Fruit fly (Drosophila melanogaster) whole organism, wandering third instar larva: ENCODE data around the gene tj.

Experiments
- Abd-B ChIP-seq: fragments of >200 bp; optimal IDR thresholded peaks from 2 replicates; lab custom pipeline; 2017; ENCODE audit warnings: missing biosample characterization, missing genetic modification characterization
- CG32264 ChIP-seq: fragments of 200-800 bp; sonication (Bioruptor generic); optimal IDR thresholded peaks from 2 replicates; lab custom pipeline; 2016; ENCODE audit warnings: missing biosample characterization, missing genetic modification characterization
- CG9705 ChIP-seq: fragments of 200-800 bp; sonication (Bioruptor generic); optimal IDR thresholded peaks from 2 replicates; lab custom pipeline; 2018; ENCODE audit warnings: missing biosample characterization, mild to moderate bottlenecking, missing genetic modification characterization
- CrebA ChIP-seq: fragments of 200-800 bp; sonication (Bioruptor generic); optimal IDR thresholded peaks from 2 replicates; lab custom pipeline; 2016; ENCODE audit warnings: missing biosample characterization, mild to moderate bottlenecking, missing genetic modification characterization, borderline replicate concordance
- Dfd ChIP-seq: fragments of >200 bp; optimal IDR thresholded peaks from 2 replicates; lab custom pipeline; 2017; ENCODE audit warnings: missing biosample characterization, missing genetic modification characterization
- Dif ChIP-seq: fragments of 200-275, 200-300 bp; sonication (Bioruptor generic); optimal IDR thresholded peaks from 2 replicates; lab custom pipeline; 2018; ENCODE audit warnings: missing biosample characterization, missing genetic modification characterization; ENCODE audit not compliant: partially characterized antibody
- GATAd ChIP-seq: sonication (Bioruptor generic); optimal IDR thresholded peaks from 2 replicates; lab custom pipeline; 2016; ENCODE audit warnings: missing biosample characterization, missing genetic modification characterization
- HLH106 ChIP-seq: fragments of 200-800 bp; optimal IDR thresholded peaks from 3 replicates; lab custom pipeline; 2019; ENCODE audit warnings: missing biosample characterization, mild to moderate bottlenecking, missing genetic modification characterization, moderate library complexity
- Hnf4 ChIP-seq: fragments of 200-800 bp; sonication (Bioruptor generic); optimal IDR thresholded peaks from 2 replicates; lab custom pipeline; 2016; ENCODE audit warnings: missing biosample characterization, mild to moderate bottlenecking, missing genetic modification characterization
- Hr78 ChIP-seq: fragments of >200 bp; optimal IDR thresholded peaks from 2 replicates; lab custom pipeline; 2017; ENCODE audit warnings: missing biosample characterization, missing genetic modification characterization
- Hr83 ChIP-seq: fragments of 200-300 bp; sonication (Bioruptor generic); optimal IDR thresholded peaks from 2 replicates; lab custom pipeline; 2016; ENCODE audit warnings: missing biosample characterization, mild to moderate bottlenecking, missing genetic modification characterization, moderate library complexity; ENCODE audit not compliant: poor library complexity, severe bottlenecking
- Jra ChIP-seq: sonication (Bioruptor generic); optimal IDR thresholded peaks from 2 replicates; lab custom pipeline; 2016; ENCODE audit warnings: missing biosample characterization, missing genetic modification characterization
- Mio ChIP-seq: sonication (Bioruptor generic); optimal IDR thresholded peaks from 2 replicates; lab custom pipeline; 2016; ENCODE audit warnings: missing biosample characterization, missing genetic modification characterization
- Myc ChIP-seq: fragments of >200 bp; optimal IDR thresholded peaks from 2 replicates; lab custom pipeline; 2017
- N ChIP-seq: fragments of >200 bp; optimal IDR thresholded peaks from 2 replicates; lab custom pipeline; 2018; ENCODE audit warnings: missing biosample characterization, missing external identifiers, missing genetic modification characterization
- OdsH ChIP-seq: fragments of 200-800 bp; sonication (Bioruptor generic); optimal IDR thresholded peaks from 2 replicates; lab custom pipeline; 2016; ENCODE audit warnings: missing biosample characterization, mild to moderate bottlenecking, missing genetic modification characterization
- Rel ChIP-seq, 2 experiments: fragments of 200-800 bp; sonication (Bioruptor generic) in 1 of 2; optimal IDR thresholded peaks; 2 replicates in 1 of 2; 3 replicates in 1 of 2; lab custom pipeline; 2016 to 2019; ENCODE audit warnings: mild to moderate bottlenecking in 2 of 2, missing biosample characterization in 2 of 2, missing genetic modification characterization in 2 of 2, moderate library complexity in 1 of 2
- Sp1 ChIP-seq: fragments of 200-800 bp; sonication (Bioruptor generic); optimal IDR thresholded peaks from 3 replicates; lab custom pipeline; 2019; ENCODE audit warnings: missing biosample characterization, mild to moderate bottlenecking, missing genetic modification characterization, moderate library complexity
- Vsx2 ChIP-seq: fragments of 200-300, 225-300 bp; sonication (Bioruptor generic); optimal IDR thresholded peaks from 2 replicates; lab custom pipeline; 2018; ENCODE audit warnings: missing biosample characterization, missing genetic modification characterization; ENCODE audit not compliant: partially characterized antibody
- br ChIP-seq: fragments of 200-800 bp; sonication (Bioruptor generic); optimal IDR thresholded peaks from 2 replicates; lab custom pipeline; 2016; ENCODE audit warnings: missing biosample characterization, missing genetic modification characterization
- brk ChIP-seq: fragments of 200-800 bp; sonication (Bioruptor generic); optimal IDR thresholded peaks from 2 replicates; lab custom pipeline; 2016; ENCODE audit warnings: missing biosample characterization, mild to moderate bottlenecking, missing genetic modification characterization
- dl ChIP-seq, 2 experiments: fragments of 175-275, 200-275 bp in 1 of 2; fragments of 200-275 bp in 1 of 2; sonication (Bioruptor generic); optimal IDR thresholded peaks; lab custom pipeline; 2018; ENCODE audit warnings: mild to moderate bottlenecking in 2 of 2, missing biosample characterization in 2 of 2, missing genetic modification characterization in 2 of 2, moderate library complexity in 2 of 2; ENCODE audit not compliant: partially characterized antibody in 2 of 2, insufficient read depth in 1 of 2
- dmrt93B ChIP-seq: fragments of 200-800 bp; sonication (Bioruptor generic); optimal IDR thresholded peaks from 2 replicates; lab custom pipeline; 2018; ENCODE audit warnings: missing biosample characterization, mild to moderate bottlenecking, missing genetic modification characterization
- dsf ChIP-seq: sonication (Bioruptor generic); optimal IDR thresholded peaks from 2 replicates; lab custom pipeline; 2016; ENCODE audit warnings: missing biosample characterization, missing genetic modification characterization, borderline replicate concordance
- ey ChIP-seq: fragments of 200-800 bp; sonication (Bioruptor generic); optimal IDR thresholded peaks from 2 replicates; lab custom pipeline; 2016; ENCODE audit warnings: missing biosample characterization, missing genetic modification characterization
- foxo ChIP-seq, 2 experiments: fragments of 200-800 bp; sonication (Bioruptor generic); optimal IDR thresholded peaks; 2 replicates in 1 of 2; 3 replicates in 1 of 2; lab custom pipeline; 2016 to 2017; ENCODE audit warnings: missing biosample characterization in 2 of 2, missing genetic modification characterization in 2 of 2
- fru ChIP-seq: fragments of 200-800 bp; sonication (Bioruptor generic); optimal IDR thresholded peaks from 3 replicates; lab custom pipeline; 2016; ENCODE audit warnings: missing biosample characterization, mild to moderate bottlenecking, missing genetic modification characterization
- h ChIP-seq: fragments of 200-800 bp; sonication (Bioruptor generic); optimal IDR thresholded peaks from 3 replicates; lab custom pipeline; 2016; ENCODE audit warnings: missing biosample characterization, mild to moderate bottlenecking, missing genetic modification characterization
- jim ChIP-seq: fragments of 175-275, 200-325 bp; sonication (Bioruptor generic); optimal IDR thresholded peaks from 2 replicates; lab custom pipeline; 2016; ENCODE audit warnings: missing biosample characterization, mild to moderate bottlenecking, missing genetic modification characterization
- lola ChIP-seq: fragments of >200 bp; optimal IDR thresholded peaks from 2 replicates; lab custom pipeline; 2017; ENCODE audit warnings: missing biosample characterization, missing genetic modification characterization
- pan ChIP-seq: fragments of >200 bp; optimal IDR thresholded peaks from 2 replicates; lab custom pipeline; 2017
- psq ChIP-seq: fragments of 200-800 bp; sonication (Bioruptor generic); optimal IDR thresholded peaks from 3 replicates; lab custom pipeline; 2017; ENCODE audit warnings: missing biosample characterization, mild to moderate bottlenecking, missing genetic modification characterization, moderate library complexity
- rgr ChIP-seq: fragments of 200-800 bp; sonication (Bioruptor generic); optimal IDR thresholded peaks from 3 replicates; lab custom pipeline; 2016; ENCODE audit warnings: missing biosample characterization, mild to moderate bottlenecking, missing genetic modification characterization
- sage ChIP-seq: fragments of 200-800 bp; sonication (Bioruptor generic); optimal IDR thresholded peaks from 2 replicates; lab custom pipeline; 2016; ENCODE audit warnings: missing biosample characterization, mild to moderate bottlenecking, missing genetic modification characterization
- sv ChIP-seq: fragments of 200-800 bp; sonication (Bioruptor generic); optimal IDR thresholded peaks from 3 replicates; lab custom pipeline; 2016; ENCODE audit warnings: missing biosample characterization, missing genetic modification characterization
- tai ChIP-seq: sonication (Bioruptor generic); optimal IDR thresholded peaks from 2 replicates; lab custom pipeline; 2016; ENCODE audit warnings: missing biosample characterization, missing genetic modification characterization
- usp ChIP-seq: fragments of >200 bp; optimal IDR thresholded peaks from 2 replicates; lab custom pipeline; 2017; ENCODE audit warnings: missing biosample characterization, missing genetic modification characterization
- woc ChIP-seq: sonication (Bioruptor generic); optimal IDR thresholded peaks from 2 replicates; lab custom pipeline; 2016; ENCODE audit warnings: missing biosample characterization, mild to moderate bottlenecking, missing genetic modification characterization

Gene tj

dm6 chr2L:19423467-19424122 lies 40.5 kb upstream of the tj start, which contains the start of the genes Alp12 and CG13085:
Alp12 (plus strand) TSS chr2L:19424050.
CG13085 (plus strand) TSS chr2L:19424050.
- peak; percentile 94 for TF ChIP-seq OdsH
- TF ChIP-seq ey (GFP tag; lab: Kevin White, UChicago) = peak; percentile 94
- TF ChIP-seq usp (GFP tag; lab: Kevin White, UChicago) = no peak
- no peak for TF ChIP-seq lola (GFP tag; lab: Kevin White, UChicago)
- TF ChIP-seq Rel (GFP tag; optimal IDR thresholded peaks at IDR 0.05; lab: Kevin White, UChicago) = peak; percentile 60
- peak; percentile 58 for TF ChIP-seq Rel (tag; optimal IDR thresholded peaks at IDR 0.05; lab: Kevin White, UChicago)
- TF ChIP-seq br (GFP tag; lab: Kevin White, UChicago) = peak; percentile 92
- peak; percentile 33 for TF ChIP-seq Mio (GFP tag; lab: Kevin White, UChicago)
- peak; percentile 80 for TF ChIP-seq sage (GFP tag; lab: Kevin White, UChicago)
- peak; percentile 96 for TF ChIP-seq Sp1 (GFP tag; lab: Kevin White, UChicago)
- TF ChIP-seq pan (lab: Kevin White, UChicago) = no peak
- no peak for TF ChIP-seq N (GFP tag; lab: Kevin White, UChicago)
- peak; percentile 29 to 94 for TF ChIP-seq foxo (GFP tag; optimal IDR thresholded peaks at IDR 0.05; lab: Kevin White, UChicago)
- no peak for TF ChIP-seq Dfd (GFP tag; lab: Kevin White, UChicago)
- TF ChIP-seq CG9705 (GFP tag; lab: Kevin White, UChicago) = peak; percentile 81
- no peak for TF ChIP-seq CrebA (GFP tag; lab: Kevin White, UChicago)
- peak; percentile 73 for TF ChIP-seq Jra (GFP tag; lab: Kevin White, UChicago)
- no peak for TF ChIP-seq jim (GFP tag; lab: Kevin White, UChicago)
- peak; percentile 93 for TF ChIP-seq HLH106
- peak; percentile 90 for TF ChIP-seq psq (GFP tag; lab: Kevin White, UChicago)
- peak; percentile 83 for TF ChIP-seq brk
- peak; percentile 90 for TF ChIP-seq dmrt93B (GFP tag; lab: Kevin White, UChicago)
- peak; percentile 96 for TF ChIP-seq fru (GFP tag; lab: Kevin White, UChicago)
- peak; percentile 98 for TF ChIP-seq Dif
- peak; percentile 45 for TF ChIP-seq Vsx2 (GFP tag; lab: Kevin White, UChicago)
- peak; percentile 73 for TF ChIP-seq woc (GFP tag; lab: Kevin White, UChicago)
- TF ChIP-seq sv (GFP tag; lab: Kevin White, UChicago) = peak; percentile 97
- TF ChIP-seq Myc (lab: Kevin White, UChicago) = no peak
- no peak for TF ChIP-seq Hr78 (GFP tag; lab: Kevin White, UChicago)
- TF ChIP-seq dl (GFP tag; optimal IDR thresholded peaks at IDR 0.05; lab: Kevin White, UChicago; ENCODE audit: insufficient read depth in 1 of 2, partially characterized antibody in 2 of 2) = peak; percentile 89 to 97
- no peak for TF ChIP-seq tai (GFP tag; lab: Kevin White, UChicago)
- no peak for TF ChIP-seq GATAd (GFP tag; lab: Kevin White, UChicago)
- peak; percentile 94 for TF ChIP-seq h
- TF ChIP-seq dsf (GFP tag; lab: Kevin White, UChicago) = peak; percentile 62
- peak; percentile 65 for TF ChIP-seq CG32264 (GFP tag; lab: Kevin White, UChicago)
- TF ChIP-seq Abd-B (GFP tag; lab: Kevin White, UChicago) = no peak
- TF ChIP-seq Hnf4 (GFP tag; lab: Kevin White, UChicago) = peak; percentile 84
- TF ChIP-seq Hr83 (GFP tag; lab: Kevin White, UChicago) = peak; percentile 87
- TF ChIP-seq rgr (GFP tag; lab: Kevin White, UChicago) = peak; percentile 94

dm6 chr2L:19424307-19424902 lies 39.7 kb upstream of the tj start:
- no peak for TF ChIP-seq Myc (lab: Kevin White, UChicago)
- no peak for TF ChIP-seq HLH106
- no peak for TF ChIP-seq CG9705 (GFP tag; lab: Kevin White, UChicago)
- no peak for TF ChIP-seq Sp1 (GFP tag; lab: Kevin White, UChicago)
- TF ChIP-seq br (GFP tag; lab: Kevin White, UChicago) = no peak
- TF ChIP-seq Hnf4 (GFP tag; lab: Kevin White, UChicago) = no peak
- no peak for TF ChIP-seq h
- no peak for TF ChIP-seq psq (GFP tag; lab: Kevin White, UChicago)
